Worm (Caenorhabditis elegans): ENCODE data around the gene srj-21.

DNA sequence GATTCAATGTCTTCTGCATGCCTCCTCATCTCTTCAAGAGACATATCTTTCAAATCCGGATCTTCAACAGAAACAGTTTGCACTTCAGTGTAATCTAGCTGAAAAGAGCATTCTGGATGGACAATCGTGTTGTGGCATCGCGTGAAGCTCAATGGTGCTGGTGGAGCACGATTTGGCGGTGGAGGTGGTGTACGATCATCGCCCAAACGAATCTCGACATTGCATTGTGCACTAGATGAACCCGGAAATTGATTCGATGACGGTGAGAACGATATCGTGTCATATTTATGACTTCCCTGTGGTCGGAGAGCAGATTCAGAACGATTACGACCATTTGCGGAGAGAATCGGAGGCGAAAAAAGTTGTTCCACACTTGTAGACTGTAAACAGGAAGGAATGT, 28.1 kb downstream of the srj-21 start:
- TF ChIP-seq nhr-237 (tag; optimal IDR thresholded peaks at IDR 0.05) (no peak), mep-1 (tag; optimal IDR thresholded peaks at IDR 0.05) (no peak), ces-1 (GFP tag; optimal IDR thresholded peaks at IDR 0.05) (no peak), elt-3 (tag; optimal IDR thresholded peaks at IDR 0.05) (no peak), nhr-28 (tag; optimal IDR thresholded peaks at IDR 0.05) (no peak), snpc-4 (tag; optimal IDR thresholded peaks at IDR 0.05) (no peak), mab-5 (tag; optimal IDR thresholded peaks at IDR 0.05) (no peak), nhr-76 (tag; optimal IDR thresholded peaks at IDR 0.05) (no peak), unc-62 (GFP tag; optimal IDR thresholded peaks at IDR 0.05) (no peak), blmp-1 (tag; optimal IDR thresholded peaks at IDR 0.05) (no peak)
